Fruit fly (Drosophila melanogaster): ENCODE results near the gene Timp.

Gene Timp

dm6 chr3R:10170356-10170876 lies 42.4 kb downstream of the Timp start, which contains the start of gene Best1 (continued):
- TF ChIP-seq CG6654 (GFP tag; optimal IDR thresholded peaks at IDR 0.05) (peak; percentile 55), CG4328 (GFP tag; optimal IDR thresholded peaks at IDR 0.05) (peak; percentile 79), ab (GFP tag; optimal IDR thresholded peaks at IDR 0.05) (peak; percentile 4), CG4282 (GFP tag; optimal IDR thresholded peaks at IDR 0.05) (peak; percentile 26), CG30020 (tag; optimal IDR thresholded peaks at IDR 0.05) (peak; percentile 64), HLH54F (GFP tag; optimal IDR thresholded peaks at IDR 0.05) (peak; percentile 78), YL-1 (GFP tag; optimal IDR thresholded peaks at IDR 0.05) (peak; percentile 56), Oaz (GFP tag; IDR thresholded peaks at IDR 0.05) (peak; percentile 86), bigmax (GFP tag; optimal IDR thresholded peaks at IDR 0.05) (peak; percentile 27), Nf-YB (GFP tag; optimal IDR thresholded peaks at IDR 0.05) (peak; percentile 75), hbn (GFP tag; IDR thresholded peaks at IDR 0.05; ENCODE audit: partially characterized antibody) (peak; percentile 55), MESR4 (GFP tag; optimal IDR thresholded peaks at IDR 0.05) (peak; percentile 29), CG17385 (GFP tag; optimal IDR thresholded peaks at IDR 0.05) (peak; percentile 85), CG8281 (tag; optimal IDR thresholded peaks at IDR 0.05) (peak; percentile 63), Mrtf (GFP tag; IDR thresholded peaks at IDR 0.05) (peak; percentile 89), Ssrp (tag; optimal IDR thresholded peaks at IDR 0.05) (peak; percentile 88), pho (GFP tag; optimal IDR thresholded peaks at IDR 0.05) (peak; percentile 13), CG12391 (tag; optimal IDR thresholded peaks at IDR 0.05) (peak; percentile 96), CG8359 (GFP tag; optimal IDR thresholded peaks at IDR 0.05; ENCODE audit: borderline replicate concordance) (peak; percentile 71), Rfx (GFP tag; IDR thresholded peaks at IDR 0.05) (peak; percentile 98), rib (GFP tag; IDR thresholded peaks at IDR 0.05) (peak; percentile 96), pum (GFP tag; optimal IDR thresholded peaks at IDR 0.05) (peak; percentile 59), Fer2 (tag; optimal IDR thresholded peaks at IDR 0.05) (peak; percentile 87), CG31224 (GFP tag; IDR thresholded peaks at IDR 0.05) (peak; percentile 87), CG9727 (GFP tag; optimal IDR thresholded peaks at IDR 0.05) (peak; percentile 89), Atf6 (GFP tag; IDR thresholded peaks at IDR 0.05) (peak; percentile 94), CG14965 (GFP tag; optimal IDR thresholded peaks at IDR 0.05; ENCODE audit: borderline replicate concordance) (no peak), CG34422 (GFP tag; IDR thresholded peaks at IDR 0.05) (peak; percentile 93), Xrp1 (GFP tag; IDR thresholded peaks at IDR 0.05) (peak; percentile 97), caup (GFP tag; optimal IDR thresholded peaks at IDR 0.05; ENCODE audit: severe bottlenecking) (peak; percentile 94), ind (GFP tag; optimal IDR thresholded peaks at IDR 0.05) (peak; percentile 83), CG32767 (GFP tag; IDR thresholded peaks at IDR 0.05) (peak; percentile 84), CG10209 (GFP tag; optimal IDR thresholded peaks at IDR 0.05) (peak; percentile 91), CG12769 (tag; optimal IDR thresholded peaks at IDR 0.05) (peak; percentile 89), CG16813 (GFP tag; IDR thresholded peaks at IDR 0.05; ENCODE audit: partially characterized antibody) (peak; percentile 89), CG31365 (tag; optimal IDR thresholded peaks at IDR 0.05) (peak; percentile 72), HHEX (GFP tag; optimal IDR thresholded peaks at IDR 0.05) (peak; percentile 91), sens (GFP tag) (peak; percentile 94), Trl (optimal IDR thresholded peaks at IDR 0.05) (peak; percentile 82 to 91), Trl (GFP tag; optimal IDR thresholded peaks at IDR 0.05) (peak; percentile 59), gro (GFP tag; optimal IDR thresholded peaks at IDR 0.05) (peak; percentile 80), B-H1 (GFP tag; IDR thresholded peaks at IDR 0.05) (peak; percentile 88), CG2712 (tag; optimal IDR thresholded peaks at IDR 0.05) (peak; percentile 95), CG11560 (tag; IDR thresholded peaks at IDR 0.05) (peak; percentile 72), CG12659 (GFP tag; optimal IDR thresholded peaks at IDR 0.05) (peak; percentile 91), Fer1 (GFP tag; optimal IDR thresholded peaks at IDR 0.05) (peak; percentile 93), CG16779 (GFP tag; IDR thresholded peaks at IDR 0.05) (peak; percentile 83), br (optimal IDR thresholded peaks at IDR 0.05) (no peak), CG10366 (GFP tag; IDR thresholded peaks at IDR 0.05) (peak; percentile 91), Atf-2 (GFP tag; optimal IDR thresholded peaks at IDR 0.05) (no peak), unc-4 (GFP tag; IDR thresholded peaks at IDR 0.05; ENCODE audit: partially characterized antibody) (peak; percentile 47; the same call in 1 of the 2 replicates)
